Fruit fly (Drosophila melanogaster): ENCODE measurements around the gene caps.

- TF ChIP-seq pad (GFP tag; optimal IDR thresholded peaks at IDR 0.05) (no peak), CG1620 (GFP tag; optimal IDR thresholded peaks at IDR 0.05) (no peak), Hr96 (GFP tag; optimal IDR thresholded peaks at IDR 0.05) (no peak), Crg-1 (GFP tag; optimal IDR thresholded peaks at IDR 0.05) (no peak), bab1 (GFP tag; optimal IDR thresholded peaks at IDR 0.05) (no peak), ovo (GFP tag; optimal IDR thresholded peaks at IDR 0.05) (no peak), kay (GFP tag; ENCODE audit: borderline replicate concordance) (no peak), CG7045 (GFP tag; optimal IDR thresholded peaks at IDR 0.05) (no peak), CG12768 (GFP tag; optimal IDR thresholded peaks at IDR 0.05) (no peak), CG11617 (GFP tag; optimal IDR thresholded peaks at IDR 0.05) (no peak), Clk (GFP tag; optimal IDR thresholded peaks at IDR 0.05) (no peak)
These were observed 59.7 kb downstream of the caps start for dm6 chr3L:13288161-13288560.
